Fruit fly (Drosophila melanogaster) whole organism, embryonic: ENCODE data around the gene CG14356.

Source experiments
- Abd-B ChIP-seq: fragments of 200-800 bp; sonication (Bioruptor generic); optimal IDR thresholded peaks from 2 replicates; lab custom pipeline; 2018; ENCODE audit warnings: missing biosample characterization, mild to moderate bottlenecking, missing genetic modification characterization, moderate library complexity
- Antp ChIP-seq: fragments of 200-800 bp; sonication (Bioruptor generic); optimal IDR thresholded peaks from 3 replicates; lab custom pipeline; 2016; ENCODE audit warnings: missing biosample characterization, missing genetic modification characterization
- Atf3 ChIP-seq: fragments of 200-800 bp; sonication (Bioruptor generic); optimal IDR thresholded peaks from 3 replicates; lab custom pipeline; 2016; ENCODE audit warnings: missing biosample characterization, missing genetic modification characterization
- B-H2 ChIP-seq: fragments of 200-800 bp; sonication (Bioruptor generic); optimal IDR thresholded peaks from 2 replicates; lab custom pipeline; 2018; ENCODE audit warnings: missing biosample characterization, mild to moderate bottlenecking, missing genetic modification characterization
- BEAF-32 ChIP-seq: fragments of 200-800 bp; sonication (Bioruptor generic); optimal IDR thresholded peaks from 3 replicates; lab custom pipeline; 2017; ENCODE audit warnings: missing biosample characterization, missing genetic modification characterization, mild to moderate bottlenecking, moderate library complexity, missing genetic modification reagents
- CG10959 ChIP-seq: fragments of 200-800 bp; sonication (Bioruptor generic); IDR thresholded peaks from 2 replicates; pipeline ENCODE4 v1.3.6; 2022; ENCODE audit warnings: missing biosample characterization, missing genetic modification characterization
- CG10979 ChIP-seq: fragments of 200-800 bp; sonication (Bioruptor generic); optimal IDR thresholded peaks from 2 replicates; lab custom pipeline; 2018; ENCODE audit warnings: missing biosample characterization, mild to moderate bottlenecking, missing genetic modification characterization, moderate library complexity
- CG11560 ChIP-seq: fragments of 200-800 bp; sonication (Bioruptor generic); IDR thresholded peaks from 3 replicates; pipeline ENCODE4 v1.3.6; 2022; ENCODE audit warnings: missing biosample characterization, missing genetic modification characterization
- CG14050 ChIP-seq: fragments of 200-800 bp; sonication (Bioruptor generic); IDR thresholded peaks from 3 replicates; pipeline ENCODE4 v1.3.6; 2022; ENCODE audit warnings: missing biosample characterization, missing genetic modification characterization
- CG14441 ChIP-seq: fragments of 200-800 bp; sonication (Bioruptor generic); IDR thresholded peaks from 2 replicates; pipeline ENCODE4 v1.3.6; 2022; ENCODE audit warnings: missing biosample characterization, missing genetic modification characterization
- CG17612 ChIP-seq: fragments of 200-800 bp; sonication (Bioruptor generic); IDR thresholded peaks from 2 replicates; pipeline ENCODE4 v1.3.6; 2022; ENCODE audit warnings: missing biosample characterization, missing genetic modification characterization
- CG2712 ChIP-seq: fragments of 200-800 bp; optimal IDR thresholded peaks from 3 replicates; lab custom pipeline; 2019; ENCODE audit warnings: missing biosample characterization, mild to moderate bottlenecking, missing genetic modification characterization, moderate library complexity
- CG3065 ChIP-seq: fragments of 200-800 bp; sonication (Bioruptor generic); optimal IDR thresholded peaks from 2 replicates; lab custom pipeline; 2016; ENCODE audit warnings: missing biosample characterization, missing genetic modification characterization
- CG31388 ChIP-seq: fragments of 200-800 bp; sonication (Bioruptor generic); optimal IDR thresholded peaks from 2 replicates; lab custom pipeline; 2016; ENCODE audit warnings: missing biosample characterization, missing genetic modification characterization
- CG4617 ChIP-seq: fragments of 200-800 bp; sonication (Bioruptor generic); optimal IDR thresholded peaks from 3 replicates; lab custom pipeline; 2016; ENCODE audit warnings: missing biosample characterization, missing genetic modification characterization, borderline replicate concordance
- CG4854 ChIP-seq: fragments of 200-800 bp; sonication (Bioruptor generic); optimal IDR thresholded peaks from 2 replicates; lab custom pipeline; 2016; ENCODE audit warnings: missing biosample characterization, missing genetic modification characterization, inconsistent platforms
- CoRest ChIP-seq: fragments of 200-800 bp; sonication (Bioruptor generic); optimal IDR thresholded peaks from 3 replicates; lab custom pipeline; 2018; ENCODE audit warnings: missing biosample characterization, mild to moderate bottlenecking, missing genetic modification characterization, moderate library complexity
- Dll ChIP-seq: fragments of 200-800 bp; sonication (Bioruptor generic); IDR thresholded peaks from 4 replicates; pipeline ENCODE4 v1.3.6; 2022; ENCODE audit warnings: missing biosample characterization, missing genetic modification characterization; ENCODE audit not compliant: partially characterized antibody
- Gsc ChIP-seq: fragments of 200-800 bp; sonication (Bioruptor generic); IDR thresholded peaks from 2 replicates; pipeline ENCODE4 v1.3.6; 2022; ENCODE audit warnings: missing biosample characterization, missing genetic modification characterization
- HmgZ ChIP-seq: fragments of 200-800 bp; sonication (Bioruptor generic); optimal IDR thresholded peaks from 2 replicates; lab custom pipeline; 2018; ENCODE audit warnings: missing biosample characterization, mild to moderate bottlenecking, missing genetic modification characterization
- Lpt ChIP-seq: fragments of >200 bp; optimal IDR thresholded peaks from 2 replicates; lab custom pipeline; 2018; ENCODE audit warnings: missing biosample characterization, missing genetic modification characterization
- Nf-YC ChIP-seq: fragments of 200-800 bp; optimal IDR thresholded peaks from 3 replicates; lab custom pipeline; 2019; ENCODE audit warnings: missing biosample characterization, mild to moderate bottlenecking, missing genetic modification characterization, moderate library complexity
- Optix ChIP-seq: fragments of 200-800 bp; sonication (Bioruptor generic); IDR thresholded peaks from 3 replicates; pipeline ENCODE4 v1.3.6; 2022; ENCODE audit warnings: missing biosample characterization, missing genetic modification characterization
- TFAM ChIP-seq: fragments of 200-800 bp; sonication (Bioruptor generic); optimal IDR thresholded peaks from 2 replicates; lab custom pipeline; 2017; ENCODE audit warnings: missing biosample characterization, missing genetic modification characterization, inconsistent platforms
- Usf ChIP-seq: fragments of 200-800 bp; sonication (Bioruptor generic); optimal IDR thresholded peaks from 2 replicates; lab custom pipeline; 2017; ENCODE audit warnings: missing genotype, missing biosample characterization, missing genetic modification characterization
- aop ChIP-seq: fragments of 200-800 bp; sonication (Bioruptor generic); IDR thresholded peaks from 2 replicates; pipeline ENCODE4 v1.3.6; 2022; ENCODE audit warnings: missing biosample characterization, missing genetic modification characterization
- btn ChIP-seq: fragments of 200-800 bp; sonication (Bioruptor generic); optimal IDR thresholded peaks from 2 replicates; lab custom pipeline; 2016; ENCODE audit warnings: missing biosample characterization, missing genetic modification characterization
- cato ChIP-seq: fragments of 200-800 bp; sonication (Bioruptor generic); optimal IDR thresholded peaks from 2 replicates; lab custom pipeline; 2016; ENCODE audit warnings: missing biosample characterization, missing genetic modification characterization, borderline replicate concordance
- cwo ChIP-seq: fragments of 200-800 bp; sonication (Bioruptor generic); optimal IDR thresholded peaks from 3 replicates; lab custom pipeline; 2017; ENCODE audit warnings: missing biosample characterization, missing genetic modification characterization, mild to moderate bottlenecking, moderate library complexity, missing genetic modification reagents
- dysf ChIP-seq: fragments of 200-800 bp; sonication (Bioruptor generic); IDR thresholded peaks from 3 replicates; pipeline ENCODE4 v1.3.6; 2022; ENCODE audit warnings: missing biosample characterization, missing genetic modification characterization
- emc ChIP-seq: fragments of 200-800 bp; sonication (Bioruptor generic); optimal IDR thresholded peaks from 2 replicates; lab custom pipeline; 2016; ENCODE audit warnings: missing biosample characterization, missing genetic modification characterization
- eve ChIP-seq, 2 experiments: fragments of >200 bp; optimal IDR thresholded peaks; 2 replicates each; lab custom pipeline; 2017; ENCODE audit warnings: missing biosample characterization in 2 of 2, missing genetic modification characterization in 2 of 2
- fd102C ChIP-seq: fragments of 200-800 bp; sonication (Bioruptor generic); optimal IDR thresholded peaks from 2 replicates; lab custom pipeline; 2018; ENCODE audit warnings: missing biosample characterization, mild to moderate bottlenecking, missing genetic modification characterization, moderate library complexity
- jigr1 ChIP-seq: fragments of 200-800 bp; sonication (Bioruptor generic); IDR thresholded peaks from 3 replicates; pipeline ENCODE4 v1.3.6; 2022; ENCODE audit warnings: missing biosample characterization, missing genetic modification characterization
- kay ChIP-seq: fragments of 200-800 bp; sonication (Bioruptor generic); optimal IDR thresholded peaks from 2 replicates; lab custom pipeline; 2016; ENCODE audit warnings: missing biosample characterization, missing genetic modification characterization
- nerfin-1 ChIP-seq: fragments of 200-800 bp; sonication (Bioruptor generic); optimal IDR thresholded peaks from 3 replicates; lab custom pipeline; 2019; ENCODE audit warnings: missing biosample characterization, mild to moderate bottlenecking, missing genetic modification characterization, moderate library complexity
- odd ChIP-seq: fragments of 200-800 bp; sonication (Bioruptor generic); optimal IDR thresholded peaks from 2 replicates; lab custom pipeline; 2017; ENCODE audit warnings: missing biosample characterization, mild to moderate bottlenecking, missing genetic modification characterization
- org-1 ChIP-seq: fragments of 200-800 bp; sonication (Bioruptor generic); optimal IDR thresholded peaks from 2 replicates; lab custom pipeline; 2017; ENCODE audit warnings: missing biosample characterization, missing genetic modification characterization
- otp ChIP-seq: fragments of 200-800 bp; sonication (Bioruptor generic); IDR thresholded peaks from 3 replicates; pipeline ENCODE4, ENCODE4 v1.3.6; 2022; ENCODE audit warnings: missing biosample characterization, missing genetic modification characterization
- peb ChIP-seq: fragments of 200-800 bp; sonication (Bioruptor generic); IDR thresholded peaks from 2 replicates; pipeline ENCODE4 v1.3.6; 2022; ENCODE audit warnings: missing biosample characterization, missing genetic modification characterization
- pfk ChIP-seq: fragments of 200-800 bp; sonication (Bioruptor generic); optimal IDR thresholded peaks from 2 replicates; lab custom pipeline; 2018; ENCODE audit warnings: missing biosample characterization, mild to moderate bottlenecking, missing genetic modification characterization, moderate library complexity
- pho ChIP-seq: fragments of 200-800 bp; sonication (Bioruptor generic); optimal IDR thresholded peaks from 2 replicates; lab custom pipeline; 2016; ENCODE audit warnings: missing biosample characterization, missing genetic modification characterization
- prd ChIP-seq, 3 experiments: fragments of >200 bp in 2 of 3; fragments of 200-800 bp in 1 of 3; sonication (Bioruptor generic) in 1 of 3; optimal IDR thresholded peaks in 2 of 3; IDR thresholded peaks in 1 of 3; 2 replicates in 2 of 3; 3 replicates in 1 of 3; pipeline versions ENCODE4 v1.3.6 to Lab custom; 2017 to 2022; ENCODE audit warnings: missing biosample characterization in 1 of 3, missing genetic modification characterization in 1 of 3
- psq ChIP-seq: fragments of 200-800 bp; sonication (Bioruptor generic); optimal IDR thresholded peaks from 2 replicates; lab custom pipeline; 2017; ENCODE audit warnings: missing biosample characterization, missing genetic modification characterization
- seq ChIP-seq: fragments of 200-800 bp; sonication (Bioruptor generic); IDR thresholded peaks from 2 replicates; pipeline ENCODE4 v1.3.6; 2022; ENCODE audit warnings: missing biosample characterization, missing genetic modification characterization
- slbo ChIP-seq: fragments of 200-800 bp; sonication (Bioruptor generic); IDR thresholded peaks from 2 replicates; pipeline ENCODE4 v1.3.6; 2022; ENCODE audit warnings: missing biosample characterization, missing genetic modification characterization
- unpg ChIP-seq: fragments of 200-800 bp; sonication (Bioruptor generic); optimal IDR thresholded peaks from 3 replicates; lab custom pipeline; 2018; ENCODE audit warnings: missing biosample characterization, mild to moderate bottlenecking, missing genetic modification characterization, moderate library complexity
- zfh1 ChIP-seq: fragments of 200-800 bp; sonication (Bioruptor generic); IDR thresholded peaks from 3 replicates; pipeline ENCODE4 v1.3.6; 2022; ENCODE audit warnings: missing biosample characterization, missing genetic modification characterization

Gene CG14356

DNA sequence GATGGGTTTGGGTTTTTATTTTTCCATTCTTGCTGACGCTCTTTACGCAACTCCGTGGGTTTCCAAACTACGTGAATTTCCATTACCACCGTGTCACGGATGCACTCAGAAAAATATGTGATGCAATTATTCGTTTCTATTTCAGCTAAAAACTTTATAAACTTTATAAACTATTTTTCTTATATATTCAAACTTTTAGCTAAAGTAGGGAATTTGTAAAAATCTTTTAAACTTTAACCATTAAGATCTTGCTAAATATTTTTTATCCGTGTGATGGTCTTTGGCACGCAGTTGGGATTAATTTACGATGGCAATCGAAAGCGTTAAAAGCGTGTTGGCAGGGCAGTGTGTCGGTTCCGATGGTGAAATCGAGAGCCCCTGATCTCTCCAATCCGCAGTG is 36.4 kb downstream of the CG14356 start (continued):
- TF ChIP-seq jigr1 (no peak), psq (GFP tag; lab: Kevin White, UChicago) (no peak), Atf3 (no peak), prd (optimal IDR thresholded peaks at IDR 0.05; lab: Kevin White, UChicago) (no peak), prd (GFP tag; IDR thresholded peaks at IDR 0.05; lab: Robert Waterston, UW) (peak; percentile 70), otp (GFP tag; lab: Robert Waterston, UW) (no peak), eve (GFP tag; optimal IDR thresholded peaks at IDR 0.05; lab: Kevin White, UChicago) (peak in 1 of 2 experiments; percentile 12), Antp (GFP tag; lab: Kevin White, UChicago) (no peak), CG4617 (GFP tag; lab: Kevin White, UChicago) (no peak)

DNA sequence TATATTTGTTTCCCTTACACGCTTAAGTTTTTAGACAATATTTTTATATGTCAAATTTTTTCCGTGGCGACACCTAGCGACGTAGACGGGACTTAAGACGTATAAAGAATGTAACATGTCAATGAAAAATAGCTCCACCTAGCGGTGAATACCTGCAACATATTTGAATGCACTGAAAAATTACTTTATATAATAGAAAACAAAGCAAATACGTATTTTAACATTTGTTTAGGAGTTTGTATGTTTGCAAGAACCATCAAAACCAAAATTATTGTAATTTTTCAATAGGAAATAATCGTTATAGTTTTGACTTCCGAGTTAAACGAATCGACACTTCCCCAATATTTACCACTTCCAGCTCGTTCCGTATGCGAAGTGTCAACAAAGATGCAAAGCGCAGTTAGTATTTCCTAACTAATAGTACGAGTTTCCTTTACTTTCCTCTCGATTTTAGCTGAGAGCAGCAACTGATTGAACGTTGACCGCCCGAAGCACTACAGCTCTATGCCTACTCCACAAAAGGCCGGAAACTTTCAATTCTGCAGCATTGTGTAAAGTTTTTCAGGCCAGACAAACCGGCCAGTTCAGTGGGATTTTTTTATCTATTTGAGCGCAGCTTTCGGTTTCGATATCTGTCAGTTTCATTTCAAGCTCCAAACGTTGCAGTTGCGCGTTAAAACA is 42.8 kb downstream of the CG14356 start, which contains the start of gene Npc2b:
Npc2b (plus strand) TSS at position 631 of the 681 bp plus-strand sequence.
- TF ChIP-seq CG4854 (GFP tag; lab: Kevin White, UChicago): peak; percentile 60
- peak; percentile 35 for TF ChIP-seq cwo (GFP tag; lab: Kevin White, UChicago)
- TF ChIP-seq fd102C (GFP tag; lab: Kevin White, UChicago): peak; percentile 31
- no peak for TF ChIP-seq CG17612
- TF ChIP-seq cato (GFP tag; lab: Kevin White, UChicago): no peak
- TF ChIP-seq dysf (GFP tag; lab: Robert Waterston, UW): peak; percentile 56
- TF ChIP-seq Abd-B (GFP tag; lab: Kevin White, UChicago): peak; percentile 42
- no peak for TF ChIP-seq Nf-YC (tag; lab: Kevin White, UChicago)
- peak; percentile 58 for TF ChIP-seq unpg (GFP tag; lab: Kevin White, UChicago)
- TF ChIP-seq org-1 (GFP tag; lab: Kevin White, UChicago): no peak
- TF ChIP-seq Usf: no peak
- peak; percentile 5 for TF ChIP-seq kay (GFP tag; lab: Kevin White, UChicago)
- peak; percentile 20; the same call in 1 of the 2 replicates for TF ChIP-seq CG14441 (GFP tag; lab: Robert Waterston, UW)
- TF ChIP-seq CG2712: peak; percentile 28
- no peak for TF ChIP-seq Gsc (GFP tag; lab: Robert Waterston, UW)
- TF ChIP-seq CG3065 (GFP tag; lab: Kevin White, UChicago): no peak
- no peak; the same call in 1 of the 2 replicates for TF ChIP-seq peb
- TF ChIP-seq seq (GFP tag; lab: Robert Waterston, UW): 0 out of 2 replicates have a peak, but pooled peaks have one; percentile 19
- TF ChIP-seq slbo (GFP tag; lab: Robert Waterston, UW): peak; percentile 81
- no peak for TF ChIP-seq TFAM
- no peak for TF ChIP-seq CG11560 (tag; lab: Robert Waterston, UW)
- TF ChIP-seq odd (GFP tag; lab: Kevin White, UChicago): no peak
- TF ChIP-seq CG10979 (tag; lab: Kevin White, UChicago): peak; percentile 56
- no peak for TF ChIP-seq Lpt (GFP tag; lab: Kevin White, UChicago)
- no peak for TF ChIP-seq aop (GFP tag; lab: Robert Waterston, UW)
- TF ChIP-seq CG14050 (GFP tag; lab: Robert Waterston, UW): no peak
- no peak for TF ChIP-seq emc
- no peak for TF ChIP-seq nerfin-1 (tag; lab: Kevin White, UChicago)
- TF ChIP-seq otp (GFP tag; lab: Robert Waterston, UW): 0 out of 3 replicates have a peak, but pooled peaks have one; percentile 34
- TF ChIP-seq btn (GFP tag; lab: Kevin White, UChicago): peak; percentile 38
- peak; percentile 26 for TF ChIP-seq B-H2 (GFP tag; lab: Kevin White, UChicago)
- no peak for TF ChIP-seq pfk (GFP tag; lab: Kevin White, UChicago)
- TF ChIP-seq Optix: no peak
- TF ChIP-seq pho (GFP tag; lab: Kevin White, UChicago): peak; percentile 41
- TF ChIP-seq BEAF-32 (GFP tag; lab: Kevin White, UChicago): no peak
- no peak for TF ChIP-seq Dll (GFP tag; lab: Robert Waterston, UW)
- TF ChIP-seq CoRest (tag; lab: Kevin White, UChicago): peak; percentile 68
- peak; percentile 18 for TF ChIP-seq CG31388 (GFP tag; lab: Kevin White, UChicago)
- TF ChIP-seq CG10959 (GFP tag; lab: Robert Waterston, UW): 0 out of 2 replicates have a peak, but pooled peaks have one; percentile 9
- peak; percentile 79 for TF ChIP-seq HmgZ (tag; lab: Kevin White, UChicago)
- no peak; the same call in 2 of the 3 replicates for TF ChIP-seq zfh1 (GFP tag; lab: Robert Waterston, UW)
